Worm (Caenorhabditis elegans) whole organism, early embryonic: ENCODE results near the gene F52C6.3.

ENCODE experiments used
- B0310.2 ChIP-seq: sonication (generic microtip); optimal IDR thresholded peaks from 2 replicates; lab custom pipeline; 2016; ENCODE audit warnings: mild to moderate bottlenecking, missing genetic modification characterization, missing compliant biosample characterization
- F13C5.2 ChIP-seq: sonication (generic microtip); optimal IDR thresholded peaks from 2 replicates; lab custom pipeline; 2017; ENCODE audit warnings: mild to moderate bottlenecking, missing genetic modification characterization, inconsistent platforms, missing compliant biosample characterization
- aly-1 ChIP-seq: sonication (generic microtip); optimal IDR thresholded peaks from 2 replicates; lab custom pipeline; 2016; ENCODE audit warnings: missing genetic modification characterization, missing compliant biosample characterization
- ama-1 ChIP-seq: fragments of 150-350 bp; optimal IDR thresholded peaks from 2 replicates; lab custom pipeline; 2014
- ceh-13 ChIP-seq: fragments of 200-800 bp; sonication (Bioruptor generic); optimal IDR thresholded peaks from 2 replicates; lab custom pipeline; 2018; ENCODE audit warnings: mild to moderate bottlenecking, missing genetic modification characterization, missing compliant biosample characterization
- ceh-36 ChIP-seq: sonication (generic microtip); optimal IDR thresholded peaks from 2 replicates; lab custom pipeline; 2016; ENCODE audit warnings: missing genetic modification characterization, inconsistent platforms, missing compliant biosample characterization
- ets-7 ChIP-seq: sonication (generic microtip); optimal IDR thresholded peaks from 2 replicates; lab custom pipeline; 2016; ENCODE audit warnings: missing genotype, missing genetic modification characterization, missing compliant biosample characterization
- flt-1 ChIP-seq: fragments of 200-800 bp; sonication (Bioruptor generic); IDR thresholded peaks from 2 replicates; pipeline ENCODE4 v1.3.6; 2022; ENCODE audit warnings: missing genetic modification characterization, missing compliant biosample characterization
- hmbx-1 ChIP-seq: sonication (generic microtip); optimal IDR thresholded peaks from 2 replicates; lab custom pipeline; 2016; ENCODE audit warnings: mild to moderate bottlenecking, missing genetic modification characterization, missing compliant biosample characterization
- hmg-4 ChIP-seq: fragments of 200-800 bp; sonication (Bioruptor generic); optimal IDR thresholded peaks from 2 replicates; lab custom pipeline; 2018; ENCODE audit warnings: mild to moderate bottlenecking, missing genetic modification characterization, missing compliant biosample characterization
- hnd-1 ChIP-seq: sonication (generic microtip); optimal IDR thresholded peaks from 2 replicates; lab custom pipeline; 2016; ENCODE audit warnings: missing genetic modification characterization, missing compliant biosample characterization
- pes-1 ChIP-seq: fragments of 200-800 bp; sonication (Bioruptor generic); IDR thresholded peaks from 2 replicates; pipeline ENCODE4 v1.3.6; 2022; ENCODE audit warnings: missing genetic modification reagents, missing genetic modification characterization, missing compliant biosample characterization
- scrt-1 ChIP-seq: fragments of 200-800 bp; sonication (Bioruptor generic); IDR thresholded peaks from 2 replicates; pipeline ENCODE4 v1.3.6; 2022; ENCODE audit warnings: missing genetic modification characterization, missing compliant biosample characterization
- sea-1 ChIP-seq: fragments of 200-800 bp; sonication (Bioruptor generic); conservative IDR thresholded peaks from 2 replicates; pipeline ENCODE4 v1.3.6; 2022; ENCODE audit warnings: missing genetic modification characterization, missing compliant biosample characterization
- tbx-11 ChIP-seq: fragments of 200-800 bp; sonication (Bioruptor generic); IDR thresholded peaks from 2 replicates; pipeline ENCODE4 v1.3.6; 2022; ENCODE audit warnings: missing genetic modification characterization, missing compliant biosample characterization
- tbx-37 ChIP-seq: fragments of 200-800 bp; sonication (Bioruptor generic); conservative IDR thresholded peaks from 2 replicates; pipeline ENCODE4 v1.3.6; 2022; ENCODE audit warnings: missing genetic modification reagents, missing genetic modification characterization, missing compliant biosample characterization
- tra-4 ChIP-seq: sonication (generic microtip); optimal IDR thresholded peaks from 2 replicates; lab custom pipeline; 2017; ENCODE audit warnings: missing genetic modification characterization, missing compliant biosample characterization

Gene F52C6.3

ce11 chrII:1924459-1924858, at the start of gene F52C6.3:
Gene F52C6.3 (plus strand): TSS chrII:1924759.
- TF ChIP-seq flt-1 (no peak), tbx-11 (no peak), aly-1 (tag; lab: Kevin White, UChicago) (no peak)

- no peak for TF ChIP-seq B0310.2 (tag; lab: Kevin White, UChicago)
- TF ChIP-seq scrt-1 (GFP tag; lab: Robert Waterston, UW): no peak
- no peak for TF ChIP-seq pes-1 (GFP tag; lab: Robert Waterston, UW)
- TF ChIP-seq F13C5.2: no peak
- TF ChIP-seq tra-4 (tag; lab: Kevin White, UChicago): no peak
- no peak for TF ChIP-seq hnd-1 (tag; lab: Kevin White, UChicago)
- no peak for TF ChIP-seq tbx-11
- no peak for TF ChIP-seq aly-1 (tag; lab: Kevin White, UChicago)
- no peak for TF ChIP-seq ama-1 (lab: Kevin White, UChicago)
- no peak for TF ChIP-seq hmg-4 (GFP tag; lab: Kevin White, UChicago)
- TF ChIP-seq ets-7: no peak
- TF ChIP-seq sea-1 (GFP tag; lab: Robert Waterston, UW): no peak
These were observed 48.9 kb upstream of the F52C6.3 start, which contains the start of gene math-13 for ce11 chrII:1875658-1876057. Gene math-13 (plus strand): TSS chrII:1875958.

ce11 chrII:1878663-1879062, 45.9 kb upstream of the F52C6.3 start, which contains the start of gene math-16:
Gene math-16 (minus strand): TSS chrII:1878763.
- no peak for TF ChIP-seq ets-7
- no peak for TF ChIP-seq tra-4 (tag; lab: Kevin White, UChicago)
- TF ChIP-seq ceh-36 (tag; lab: Kevin White, UChicago): no peak
- TF ChIP-seq hmg-4 (GFP tag; lab: Kevin White, UChicago): no peak
- TF ChIP-seq flt-1: no peak

ce11 chrII:1882705-1883104, 41.9 kb upstream of the F52C6.3 start, which contains the start of gene math-5:
Gene math-5 (minus strand): TSS chrII:1882805.
- TF ChIP-seq pes-1 (GFP tag; lab: Robert Waterston, UW) (no peak), scrt-1 (GFP tag; lab: Robert Waterston, UW) (no peak), ceh-36 (tag; lab: Kevin White, UChicago) (no peak), tbx-37 (GFP tag; lab: Robert Waterston, UW) (no peak), aly-1 (tag; lab: Kevin White, UChicago) (no peak), flt-1 (no peak), ama-1 (lab: Kevin White, UChicago) (no peak), hmbx-1 (tag; lab: Kevin White, UChicago) (no peak), tbx-11 (no peak), F13C5.2 (no peak)

ce11 chrII:1884635-1885034, 39.9 kb upstream of the F52C6.3 start, which contains the start of gene math-6:
Gene math-6 (minus strand): TSS chrII:1884735.
- TF ChIP-seq B0310.2 (tag; lab: Kevin White, UChicago) (no peak), scrt-1 (GFP tag; lab: Robert Waterston, UW) (no peak), aly-1 (tag; lab: Kevin White, UChicago) (no peak), flt-1 (no peak), ets-7 (no peak), hmbx-1 (tag; lab: Kevin White, UChicago) (no peak), sea-1 (GFP tag; lab: Robert Waterston, UW) (no peak), ceh-36 (tag; lab: Kevin White, UChicago) (no peak), tbx-37 (GFP tag; lab: Robert Waterston, UW) (no peak), hmg-4 (GFP tag; lab: Kevin White, UChicago) (no peak), tbx-11 (no peak), hnd-1 (tag; lab: Kevin White, UChicago) (no peak), ceh-13 (GFP tag; lab: Kevin White, UChicago) (no peak), ama-1 (lab: Kevin White, UChicago) (no peak), F13C5.2 (no peak)

- no peak for TF ChIP-seq ceh-36 (tag; lab: Kevin White, UChicago)
- TF ChIP-seq hmg-4 (GFP tag; lab: Kevin White, UChicago): no peak
- no peak for TF ChIP-seq sea-1 (GFP tag; lab: Robert Waterston, UW)
- TF ChIP-seq ets-7: no peak
- no peak for TF ChIP-seq ceh-13 (GFP tag; lab: Kevin White, UChicago)
- TF ChIP-seq scrt-1 (GFP tag; lab: Robert Waterston, UW): no peak
- no peak for TF ChIP-seq aly-1 (tag; lab: Kevin White, UChicago)
- no peak for TF ChIP-seq pes-1 (GFP tag; lab: Robert Waterston, UW)
- no peak for TF ChIP-seq F13C5.2
- TF ChIP-seq hnd-1 (tag; lab: Kevin White, UChicago): no peak
- no peak for TF ChIP-seq tbx-37 (GFP tag; lab: Robert Waterston, UW)
- TF ChIP-seq flt-1: no peak
These were observed 38.2 kb upstream of the F52C6.3 start, which contains the start of gene math-7 for ce11 chrII:1886379-1886778. Gene math-7 (minus strand): TSS chrII:1886479.

ce11 chrII:1889071-1889470, 35.5 kb upstream of the F52C6.3 start, which contains the start of gene math-8:
Gene math-8 (minus strand): TSS chrII:1889171.
- TF ChIP-seq tbx-11 (no peak), ets-7 (no peak), B0310.2 (tag; lab: Kevin White, UChicago) (no peak), sea-1 (GFP tag; lab: Robert Waterston, UW) (no peak), hnd-1 (tag; lab: Kevin White, UChicago) (no peak), hmbx-1 (tag; lab: Kevin White, UChicago) (no peak), F13C5.2 (no peak), tra-4 (tag; lab: Kevin White, UChicago) (no peak), flt-1 (no peak), ceh-36 (tag; lab: Kevin White, UChicago) (no peak), scrt-1 (GFP tag; lab: Robert Waterston, UW) (no peak), ama-1 (lab: Kevin White, UChicago) (no peak), ceh-13 (GFP tag; lab: Kevin White, UChicago) (no peak), tbx-37 (GFP tag; lab: Robert Waterston, UW) (no peak), hmg-4 (GFP tag; lab: Kevin White, UChicago) (no peak), pes-1 (GFP tag; lab: Robert Waterston, UW) (no peak), aly-1 (tag; lab: Kevin White, UChicago) (no peak)
